Worm (Caenorhabditis elegans) whole organism, late embryonic: ENCODE results near the gene Y64H9A.2.
A peak's percentile ranks its signal among the peaks of the same experiment; 100 is the strongest.

Experiments used
- C08G9.2 ChIP-seq: sonication (generic microtip); optimal IDR thresholded peaks from 2 replicates; lab custom pipeline; 2016; ENCODE audit warnings: mild to moderate bottlenecking, missing genetic modification characterization, moderate library complexity, missing compliant biosample characterization
- C38D4.7 ChIP-seq: fragments of 200-800 bp; sonication (Bioruptor generic); optimal IDR thresholded peaks from 2 replicates; lab custom pipeline; 2018; ENCODE audit warnings: mild to moderate bottlenecking, missing genetic modification characterization, moderate library complexity, missing compliant biosample characterization
- T23F11.4 ChIP-seq: fragments of 200-800 bp; sonication (Bioruptor generic); optimal IDR thresholded peaks from 2 replicates; lab custom pipeline; 2018; ENCODE audit warnings: mild to moderate bottlenecking, missing genetic modification characterization, missing compliant biosample characterization
- Y22D7AL.16 ChIP-seq: sonication (generic microtip); optimal IDR thresholded peaks from 2 replicates; lab custom pipeline; 2016; ENCODE audit warnings: missing genetic modification characterization, missing compliant biosample characterization
- ahr-1 ChIP-seq: sonication (generic microtip); optimal IDR thresholded peaks from 2 replicates; lab custom pipeline; 2016; ENCODE audit warnings: missing genetic modification characterization, missing compliant biosample characterization
- ceh-18 ChIP-seq: sonication (generic microtip); optimal IDR thresholded peaks from 2 replicates; lab custom pipeline; 2016; ENCODE audit warnings: missing genetic modification characterization, missing compliant biosample characterization
- ceh-19 ChIP-seq: fragments of 200-800 bp; sonication (Bioruptor generic); optimal IDR thresholded peaks from 2 replicates; lab custom pipeline; 2018; ENCODE audit warnings: mild to moderate bottlenecking, missing genetic modification characterization, missing compliant biosample characterization
- ceh-22 ChIP-seq: sonication (generic microtip); optimal IDR thresholded peaks from 2 replicates; lab custom pipeline; 2017; ENCODE audit warnings: missing biosample characterization, missing genetic modification characterization
- ceh-24 ChIP-seq: sonication (generic microtip); optimal IDR thresholded peaks from 2 replicates; lab custom pipeline; 2016; ENCODE audit warnings: mild to moderate bottlenecking, missing genetic modification characterization, missing compliant biosample characterization
- ceh-30 ChIP-seq: fragments of 150-350 bp; optimal IDR thresholded peaks from 2 replicates; lab custom pipeline; 2014; ENCODE audit warnings: missing biosample characterization, missing genetic modification characterization
- ceh-31 ChIP-seq: sonication (generic microtip); optimal IDR thresholded peaks from 2 replicates; lab custom pipeline; 2016; ENCODE audit warnings: missing genetic modification characterization, missing compliant biosample characterization
- ceh-34 ChIP-seq: sonication (generic microtip); optimal IDR thresholded peaks from 2 replicates; lab custom pipeline; 2016; ENCODE audit warnings: mild to moderate bottlenecking, missing genetic modification characterization, missing compliant biosample characterization
- ceh-45 ChIP-seq: fragments of 200-800 bp; sonication (Bioruptor generic); IDR thresholded peaks from 2 replicates; pipeline ENCODE4 v1.3.6; 2022; ENCODE audit warnings: missing genetic modification reagents, missing genetic modification characterization, missing compliant biosample characterization
- ceh-48 ChIP-seq: sonication (generic microtip); optimal IDR thresholded peaks from 2 replicates; lab custom pipeline; 2016; ENCODE audit warnings: missing genetic modification characterization, inconsistent platforms, missing compliant biosample characterization
- che-1 ChIP-seq: sonication (generic microtip); optimal IDR thresholded peaks from 2 replicates; lab custom pipeline; 2016; ENCODE audit warnings: mild to moderate bottlenecking, missing genetic modification characterization, missing compliant biosample characterization
- dmd-4 ChIP-seq: sonication (generic microtip); optimal IDR thresholded peaks from 2 replicates; lab custom pipeline; 2016; ENCODE audit warnings: borderline replicate concordance, missing genetic modification characterization, missing compliant biosample characterization
- dve-1 ChIP-seq: sonication (generic microtip); optimal IDR thresholded peaks from 2 replicates; lab custom pipeline; 2017; ENCODE audit warnings: antibody characterized with exemption, mild to moderate bottlenecking, missing genetic modification characterization, missing compliant biosample characterization
- elt-2 ChIP-seq: sonication (generic microtip); optimal IDR thresholded peaks from 2 replicates; lab custom pipeline; 2016; ENCODE audit warnings: missing genetic modification reagents, missing genetic modification characterization, missing compliant biosample characterization
- elt-4 ChIP-seq: sonication (generic microtip); optimal IDR thresholded peaks from 2 replicates; lab custom pipeline; 2016; ENCODE audit warnings: missing genetic modification characterization, missing compliant biosample characterization
- ets-4 ChIP-seq: sonication (generic microtip); optimal IDR thresholded peaks from 2 replicates; lab custom pipeline; 2016; ENCODE audit warnings: missing genetic modification characterization, missing compliant biosample characterization
- eyg-1 ChIP-seq: sonication (generic microtip); optimal IDR thresholded peaks from 2 replicates; lab custom pipeline; 2016; ENCODE audit warnings: missing genotype, missing genetic modification characterization, missing compliant biosample characterization
- fax-1 ChIP-seq: sonication (generic microtip); optimal IDR thresholded peaks from 2 replicates; lab custom pipeline; 2016; ENCODE audit warnings: missing genotype, missing genetic modification characterization, missing compliant biosample characterization
- fkh-10 ChIP-seq: fragments of 150-350 bp; optimal IDR thresholded peaks from 2 replicates; lab custom pipeline; 2014; ENCODE audit warnings: missing biosample characterization, missing genetic modification reagents, missing genetic modification characterization
- fkh-6 ChIP-seq: sonication (generic microtip); optimal IDR thresholded peaks from 2 replicates; lab custom pipeline; 2016; ENCODE audit warnings: missing genetic modification characterization, missing compliant biosample characterization
- gmeb-2 ChIP-seq: sonication (generic microtip); optimal IDR thresholded peaks from 2 replicates; lab custom pipeline; 2016; ENCODE audit warnings: missing genetic modification characterization, inconsistent platforms, missing compliant biosample characterization
- hlh-13 ChIP-seq: fragments of 200-800 bp; sonication (Bioruptor generic); optimal IDR thresholded peaks from 2 replicates; lab custom pipeline; 2018; ENCODE audit warnings: mild to moderate bottlenecking, missing genetic modification characterization, missing compliant biosample characterization
- hlh-15 ChIP-seq: sonication (generic microtip); optimal IDR thresholded peaks from 2 replicates; lab custom pipeline; 2016; ENCODE audit warnings: missing genetic modification characterization, missing compliant biosample characterization
- hlh-30 ChIP-seq: sonication (generic microtip); optimal IDR thresholded peaks from 2 replicates; lab custom pipeline; 2017; ENCODE audit warnings: antibody characterized with exemption, missing genetic modification characterization, missing compliant biosample characterization; ENCODE audit not compliant: insufficient read depth
- hlh-6 ChIP-seq: sonication (generic microtip); optimal IDR thresholded peaks from 2 replicates; lab custom pipeline; 2016; ENCODE audit warnings: missing genotype, missing genetic modification characterization, missing compliant biosample characterization
- madf-2 ChIP-seq: sonication (generic microtip); optimal IDR thresholded peaks from 2 replicates; lab custom pipeline; 2017; ENCODE audit warnings: missing genetic modification characterization, missing compliant biosample characterization
- mec-3 ChIP-seq: sonication (generic microtip); optimal IDR thresholded peaks from 2 replicates; lab custom pipeline; 2016; ENCODE audit warnings: borderline replicate concordance, missing genetic modification characterization, missing compliant biosample characterization
- nfya-1 ChIP-seq: sonication (generic microtip); optimal IDR thresholded peaks from 2 replicates; lab custom pipeline; 2017; ENCODE audit warnings: missing genetic modification characterization, mild to moderate bottlenecking, missing compliant biosample characterization, antibody characterized with exemption, moderate library complexity
- nhr-11 ChIP-seq: fragments of 150-350 bp; optimal IDR thresholded peaks from 2 replicates; lab custom pipeline; 2014; ENCODE audit warnings: missing biosample characterization, missing genetic modification characterization
- nhr-232 ChIP-seq: sonication (generic microtip); optimal IDR thresholded peaks from 2 replicates; lab custom pipeline; 2016; ENCODE audit warnings: missing genetic modification characterization, missing compliant biosample characterization
- npax-4 ChIP-seq: sonication (generic microtip); optimal IDR thresholded peaks from 2 replicates; lab custom pipeline; 2016; ENCODE audit warnings: missing genetic modification characterization, missing compliant biosample characterization
- odd-2 ChIP-seq: sonication (generic microtip); optimal IDR thresholded peaks from 2 replicates; lab custom pipeline; 2017; ENCODE audit warnings: antibody characterized with exemption, mild to moderate bottlenecking, missing genetic modification characterization, missing compliant biosample characterization
- pag-3 ChIP-seq: sonication (generic microtip); optimal IDR thresholded peaks from 2 replicates; lab custom pipeline; 2016; ENCODE audit warnings: missing compliant biosample characterization, missing genetic modification characterization, borderline replicate concordance
- pat-9 ChIP-seq: fragments of 200-800 bp; sonication (Bioruptor generic); optimal IDR thresholded peaks from 2 replicates; lab custom pipeline; 2018; ENCODE audit warnings: mild to moderate bottlenecking, missing genetic modification characterization, moderate library complexity, missing compliant biosample characterization
- pax-1 ChIP-seq: fragments of 150-350 bp; optimal IDR thresholded peaks from 2 replicates; lab custom pipeline; 2014; ENCODE audit warnings: missing biosample characterization, missing genetic modification characterization
- pha-2 ChIP-seq: sonication (generic microtip); optimal IDR thresholded peaks from 2 replicates; lab custom pipeline; 2017; ENCODE audit warnings: mild to moderate bottlenecking, missing genetic modification characterization, missing compliant biosample characterization
- pros-1 ChIP-seq: fragments of 150-350 bp; optimal IDR thresholded peaks from 2 replicates; lab custom pipeline; 2014; ENCODE audit warnings: missing biosample characterization, missing genetic modification reagents, missing genetic modification characterization
- ref-2 ChIP-seq: sonication (generic microtip); optimal IDR thresholded peaks from 2 replicates; lab custom pipeline; 2016; ENCODE audit warnings: missing genetic modification characterization, missing compliant biosample characterization
- rnt-1 ChIP-seq: sonication (generic microtip); optimal IDR thresholded peaks from 2 replicates; lab custom pipeline; 2016; ENCODE audit warnings: missing genetic modification characterization, missing compliant biosample characterization
- sdc-2 ChIP-seq: sonication (generic microtip); optimal IDR thresholded peaks from 2 replicates; lab custom pipeline; 2016; ENCODE audit warnings: missing genotype, missing genetic modification characterization, missing compliant biosample characterization
- sox-2 ChIP-seq: fragments of 200-800 bp; sonication (Bioruptor generic); IDR thresholded peaks from 2 replicates; pipeline ENCODE4 v1.3.6; 2022; ENCODE audit warnings: missing genetic modification reagents, missing genetic modification characterization, missing compliant biosample characterization
- sox-4 ChIP-seq: sonication (generic microtip); optimal IDR thresholded peaks from 2 replicates; lab custom pipeline; 2017; ENCODE audit warnings: mild to moderate bottlenecking, missing genetic modification characterization, inconsistent platforms, missing compliant biosample characterization
- tbx-2 ChIP-seq: sonication (generic microtip); optimal IDR thresholded peaks from 2 replicates; lab custom pipeline; 2016; ENCODE audit warnings: missing genetic modification characterization, missing compliant biosample characterization
- tbx-7 ChIP-seq: sonication (generic microtip); optimal IDR thresholded peaks from 2 replicates; lab custom pipeline; 2016; ENCODE audit warnings: missing genotype, missing genetic modification characterization, missing compliant biosample characterization
- ttx-3 ChIP-seq: sonication (generic microtip); optimal IDR thresholded peaks from 2 replicates; lab custom pipeline; 2016; ENCODE audit warnings: missing genetic modification reagents, missing genetic modification characterization, missing compliant biosample characterization
- unc-42 ChIP-seq: sonication (generic microtip); optimal IDR thresholded peaks from 2 replicates; lab custom pipeline; 2016; ENCODE audit warnings: missing genotype, missing genetic modification characterization, missing compliant biosample characterization
- unc-55 ChIP-seq: sonication (generic microtip); optimal IDR thresholded peaks from 2 replicates; lab custom pipeline; 2017; ENCODE audit warnings: missing biosample characterization, missing genetic modification reagents, missing genetic modification characterization
- unc-86 ChIP-seq: sonication (generic microtip); optimal IDR thresholded peaks from 2 replicates; lab custom pipeline; 2016; ENCODE audit warnings: missing genetic modification characterization, missing compliant biosample characterization
- zip-5 ChIP-seq: sonication (generic microtip); optimal IDR thresholded peaks from 2 replicates; lab custom pipeline; 2016; ENCODE audit warnings: missing genetic modification characterization, missing compliant biosample characterization
- ztf-16 ChIP-seq: sonication (generic microtip); optimal IDR thresholded peaks from 2 replicates; lab custom pipeline; 2017; ENCODE audit warnings: missing genetic modification characterization, missing compliant biosample characterization

Gene Y64H9A.2

ce11 chrX:5022682-5023081, 21.1 kb upstream of the Y64H9A.2 start:
- TF ChIP-seq C08G9.2 (tag; lab: Kevin White, UChicago) (peak; percentile 4), odd-2 (no peak), pros-1 (tag; lab: Kevin White, UChicago) (no peak), npax-4 (no peak), ttx-3 (peak; percentile 16), elt-2 (tag; lab: Kevin White, UChicago) (peak; percentile 30), hlh-6 (tag; lab: Kevin White, UChicago) (peak; percentile 41), pag-3 (tag; lab: Kevin White, UChicago) (no peak), hlh-15 (tag; lab: Kevin White, UChicago) (peak; percentile 40), hlh-13 (GFP tag; lab: Kevin White, UChicago) (peak; percentile 15), T23F11.4 (GFP tag; lab: Kevin White, UChicago) (peak; percentile 12), nhr-11 (tag; lab: Kevin White, UChicago) (no peak), ceh-48 (tag; lab: Kevin White, UChicago) (no peak), ceh-22 (tag; lab: Kevin White, UChicago) (no peak), dve-1 (tag; lab: Kevin White, UChicago) (peak; percentile 27), tbx-2 (peak; percentile 45), ceh-24 (tag; lab: Kevin White, UChicago) (peak; percentile 7), nfya-1 (tag; lab: Kevin White, UChicago) (no peak), fkh-6 (tag; lab: Kevin White, UChicago) (peak; percentile 4), sdc-2 (tag; lab: Kevin White, UChicago) (peak; percentile 55), rnt-1 (tag; lab: Kevin White, UChicago) (no peak), C38D4.7 (GFP tag; lab: Kevin White, UChicago) (peak; percentile 53), fax-1 (peak; percentile 6), gmeb-2 (peak; percentile 27), sox-2 (peak; percentile 52), unc-86 (tag; lab: Kevin White, UChicago) (no peak), fkh-10 (GFP tag; lab: Kevin White, UChicago) (no peak), ceh-30 (no peak), pat-9 (tag; lab: Kevin White, UChicago) (no peak), ets-4 (no peak), pha-2 (tag; lab: Kevin White, UChicago) (peak; percentile 52), ceh-34 (tag; lab: Kevin White, UChicago) (peak; percentile 6), unc-42 (tag; lab: Kevin White, UChicago) (no peak), pax-1 (tag; lab: Kevin White, UChicago) (no peak), madf-2 (tag; lab: Kevin White, UChicago) (peak; percentile 10), tbx-7 (tag; lab: Kevin White, UChicago) (no peak), hlh-30 (no peak), mec-3 (tag; lab: Kevin White, UChicago) (no peak), nhr-232 (tag; lab: Kevin White, UChicago) (peak; percentile 61), unc-55 (GFP tag; lab: Kevin White, UChicago) (no peak), Y22D7AL.16 (peak; percentile 44), ztf-16 (tag; lab: Kevin White, UChicago) (peak; percentile 21), ceh-19 (GFP tag; lab: Kevin White, UChicago) (peak; percentile 30), ceh-18 (tag; lab: Kevin White, UChicago) (peak; percentile 52), che-1 (tag; lab: Kevin White, UChicago) (peak; percentile 65), ref-2 (tag; lab: Kevin White, UChicago) (peak; percentile 36), ceh-45 (GFP tag; lab: Robert Waterston, UW) (0 out of 2 replicates have a peak, but pooled peaks have one; percentile 13), eyg-1 (tag; lab: Kevin White, UChicago) (no peak), zip-5 (no peak), sox-4 (tag; lab: Kevin White, UChicago) (peak; percentile 49), dmd-4 (tag; lab: Kevin White, UChicago) (no peak), elt-4 (no peak), ceh-31 (peak; percentile 3), ahr-1 (no peak)
